Worm (Caenorhabditis elegans): Measurements from ENCODE around the gene exc-9.

exc-9 gene

ce11 chrIV:7961889-7962342 lies 21.1 kb upstream of the exc-9 start (continued):
- no peak for TF ChIP-seq egl-27 (tag; optimal IDR thresholded peaks at IDR 0.05)
- 0 out of 2 replicates have a peak, but pooled peaks have one; percentile 21 for TF ChIP-seq dmd-8 (GFP tag; IDR thresholded peaks at IDR 0.05)
- no peak for TF ChIP-seq F26F4.8 (GFP tag; conservative IDR thresholded peaks at IDR 0.05)
- no peak for TF ChIP-seq ceh-62 (tag; optimal IDR thresholded peaks at IDR 0.05)
- no peak for TF ChIP-seq ceh-20 (GFP tag; IDR thresholded peaks at IDR 0.05)
- TF ChIP-seq hif-1 (tag; optimal IDR thresholded peaks at IDR 0.05), result no peak
- no peak for TF ChIP-seq madf-9 (GFP tag; conservative IDR thresholded peaks at IDR 0.05)
- TF ChIP-seq Y105C5A.15 (GFP tag; IDR thresholded peaks at IDR 0.05), result 0 out of 2 replicates have a peak, but pooled peaks have one; percentile 64
- no peak for TF ChIP-seq zip-11 (GFP tag; IDR thresholded peaks at IDR 0.05)
- no peak for TF ChIP-seq ceh-28 (tag; optimal IDR thresholded peaks at IDR 0.05)
- TF ChIP-seq lin-1 (GFP tag; IDR thresholded peaks at IDR 0.05), result no peak
- TF ChIP-seq daf-16 (GFP tag; optimal IDR thresholded peaks at IDR 0.05), result no peak
- TF ChIP-seq daf-16 (tag; optimal IDR thresholded peaks at IDR 0.05), result no peak
- no peak for TF ChIP-seq fkh-10 (GFP tag; optimal IDR thresholded peaks at IDR 0.05)
- TF ChIP-seq aly-2 (tag; optimal IDR thresholded peaks at IDR 0.05), result no peak
- no peak for TF ChIP-seq F44E2.7 (GFP tag; IDR thresholded peaks at IDR 0.05)
- no peak for TF ChIP-seq nhr-10 (tag; optimal IDR thresholded peaks at IDR 0.05)
- TF ChIP-seq mdl-1 (tag; optimal IDR thresholded peaks at IDR 0.05), result no peak
- TF ChIP-seq jun-1 (tag; optimal IDR thresholded peaks at IDR 0.05), result no peak
- TF ChIP-seq set-16 (GFP tag; IDR thresholded peaks at IDR 0.05), result no peak
- peak; percentile 73 for TF ChIP-seq unc-130 (GFP tag; optimal IDR thresholded peaks at IDR 0.05)
- TF ChIP-seq ztf-7 (tag; optimal IDR thresholded peaks at IDR 0.05), result no peak
- TF ChIP-seq gei-8 (GFP tag; optimal IDR thresholded peaks at IDR 0.05), result peak; percentile 6
- TF ChIP-seq ZK546.5 (tag; optimal IDR thresholded peaks at IDR 0.05), result no peak
- TF ChIP-seq tag-97 (GFP tag; IDR thresholded peaks at IDR 0.05), result no peak
- peak; percentile 28; the same call in 1 of the 2 replicates for TF ChIP-seq ctbp-1 (GFP tag; IDR thresholded peaks at IDR 0.05)
- TF ChIP-seq hmg-1.1 (GFP tag; IDR thresholded peaks at IDR 0.05), result no peak
- TF ChIP-seq dpl-1 (GFP tag; optimal IDR thresholded peaks at IDR 0.05), result no peak
- no peak for TF ChIP-seq rbr-2 (tag; optimal IDR thresholded peaks at IDR 0.05)
- TF ChIP-seq dmd-9 (GFP tag; IDR thresholded peaks at IDR 0.05), result no peak
- TF ChIP-seq snpc-1.2 (GFP tag; IDR thresholded peaks at IDR 0.05), result peak; percentile 75; the same call in 1 of the 2 replicates
- no peak for TF ChIP-seq vab-7 (GFP tag; IDR thresholded peaks at IDR 0.05)
- TF ChIP-seq dve-1 (tag; optimal IDR thresholded peaks at IDR 0.05; ENCODE audit: insufficient read depth), result no peak
- TF ChIP-seq Y75B8A.6 (GFP tag; IDR thresholded peaks at IDR 0.05), result no peak
- TF ChIP-seq snpc-4 (tag; optimal IDR thresholded peaks at IDR 0.05), result no peak
- no peak for TF ChIP-seq madf-5 (GFP tag; IDR thresholded peaks at IDR 0.05)
- TF ChIP-seq hlh-11 (tag; optimal IDR thresholded peaks at IDR 0.05), result no peak
- TF ChIP-seq Y5F2A.4 (GFP tag; optimal IDR thresholded peaks at IDR 0.05), result peak; percentile 26
- no peak for TF ChIP-seq T26A8.4 (GFP tag; IDR thresholded peaks at IDR 0.05)
- TF ChIP-seq ceh-32 (tag; optimal IDR thresholded peaks at IDR 0.05; ENCODE audit: poor library complexity), result no peak

DNA sequence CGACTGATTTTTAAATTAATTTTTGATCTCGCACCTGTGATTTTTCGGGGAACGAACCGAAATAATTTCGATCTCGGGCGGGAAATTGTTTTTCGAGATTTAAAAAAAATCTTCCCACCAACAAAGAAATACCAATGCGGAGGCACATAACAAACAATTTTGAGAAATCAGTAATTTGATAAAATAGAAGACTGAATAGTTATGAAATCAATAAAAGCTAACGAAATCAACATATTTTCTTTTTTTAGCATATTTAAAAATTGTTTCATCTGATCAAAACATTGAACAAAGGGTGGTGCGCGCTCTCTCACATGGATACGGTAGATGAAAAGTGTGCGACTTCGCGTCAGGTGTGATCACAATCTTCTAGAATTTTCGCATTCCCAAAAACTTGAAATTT lies 17.3 kb upstream of the exc-9 start:
- no peak for TF ChIP-seq F10B5.3 (tag; optimal IDR thresholded peaks at IDR 0.05)
- TF ChIP-seq lin-38 (GFP tag; IDR thresholded peaks at IDR 0.05), result peak; percentile 30; the same call in 1 of the 2 replicates
- no peak for TF ChIP-seq nhr-10 (tag; optimal IDR thresholded peaks at IDR 0.05)
- no peak for TF ChIP-seq F44E2.7 (GFP tag; IDR thresholded peaks at IDR 0.05)
- TF ChIP-seq nhr-41 (GFP tag; IDR thresholded peaks at IDR 0.05), result no peak
- no peak for TF ChIP-seq mxl-3 (GFP tag; optimal IDR thresholded peaks at IDR 0.05)
- TF ChIP-seq ceh-20 (GFP tag; IDR thresholded peaks at IDR 0.05), result no peak
- no peak for TF ChIP-seq nhr-42 (GFP tag; IDR thresholded peaks at IDR 0.05)
- peak; percentile 67 for TF ChIP-seq Y48G9A.11 (GFP tag; IDR thresholded peaks at IDR 0.05)
- TF ChIP-seq D1046.2 (GFP tag; IDR thresholded peaks at IDR 0.05), result no peak
- TF ChIP-seq tag-97 (GFP tag; IDR thresholded peaks at IDR 0.05), result no peak
- no peak for TF ChIP-seq nhr-48 (tag; optimal IDR thresholded peaks at IDR 0.05)
- TF ChIP-seq spr-3 (GFP tag; optimal IDR thresholded peaks at IDR 0.05), result no peak
- TF ChIP-seq mep-1 (tag; optimal IDR thresholded peaks at IDR 0.05), result no peak
- peak; percentile 75 for TF ChIP-seq unc-130 (GFP tag; optimal IDR thresholded peaks at IDR 0.05)
- no peak for TF ChIP-seq nhr-25 (tag; optimal IDR thresholded peaks at IDR 0.05; ENCODE audit: borderline replicate concordance, insufficient read depth)
- peak in 1 of 2 experiments; percentile 26 for TF ChIP-seq lsy-2 (tag; optimal IDR thresholded peaks at IDR 0.05)
